Worm (Caenorhabditis elegans): Measurements from ENCODE around the gene B0336.12.
A peak's percentile ranks its signal among the peaks of the same experiment; 100 is the strongest.

B0336.12 gene

ce11 chrIII:5665710-5666109 lies 44.2 kb downstream of the B0336.12 start:
- TF ChIP-seq nhr-77 (tag; optimal IDR thresholded peaks at IDR 0.05), result no peak
- no peak for TF ChIP-seq ztf-1 (GFP tag; conservative IDR thresholded peaks at IDR 0.05)
- TF ChIP-seq peb-1 (tag; optimal IDR thresholded peaks at IDR 0.05), result no peak
- no peak for TF ChIP-seq aly-2 (tag; optimal IDR thresholded peaks at IDR 0.05)

ce11 chrIII:5665278-5665677 lies 44.7 kb downstream of the B0336.12 start:
- TF ChIP-seq F13H6.1 (tag; optimal IDR thresholded peaks at IDR 0.05) (no peak), unc-62 (GFP tag; optimal IDR thresholded peaks at IDR 0.05) (no peak), nhr-25 (tag; optimal IDR thresholded peaks at IDR 0.05) (peak; percentile 2), nhr-237 (tag; optimal IDR thresholded peaks at IDR 0.05) (no peak), fos-1 (tag; optimal IDR thresholded peaks at IDR 0.05) (peak; percentile 36), R02D3.7 (tag; optimal IDR thresholded peaks at IDR 0.05) (no peak), alr-1 (tag; optimal IDR thresholded peaks at IDR 0.05) (no peak), nhr-23 (tag; optimal IDR thresholded peaks at IDR 0.05) (no peak), mab-5 (tag; optimal IDR thresholded peaks at IDR 0.05) (no peak), crh-2 (tag; optimal IDR thresholded peaks at IDR 0.05) (peak; percentile 7), dmd-4 (tag; optimal IDR thresholded peaks at IDR 0.05) (no peak)

DNA sequence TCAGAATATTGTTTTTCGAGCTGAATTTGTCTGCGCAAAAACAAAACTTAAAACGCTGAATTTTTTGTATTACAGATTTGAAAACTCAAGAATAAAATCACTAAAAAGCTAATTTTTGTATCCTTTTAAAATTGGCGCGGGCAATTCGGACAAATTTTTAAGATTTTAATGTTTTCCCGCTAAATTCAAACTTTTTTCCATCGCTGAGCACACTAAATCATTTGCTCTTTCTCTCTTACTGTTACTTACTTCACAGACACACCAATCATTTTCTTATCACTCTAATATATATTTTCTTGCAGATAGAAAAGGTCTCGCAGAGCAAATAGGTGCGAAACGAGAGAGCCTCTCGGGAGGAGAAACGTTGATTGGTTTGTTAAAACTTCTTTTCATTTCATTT lies 46.0 kb downstream of the B0336.12 start, which contains the start of gene par-3:
Gene par-3, plus strand, starts transcription at position 301 of the 400 bp plus-strand sequence.
- no peak for TF ChIP-seq nhr-77 (tag; optimal IDR thresholded peaks at IDR 0.05)
- no peak for TF ChIP-seq ztf-4 (tag; optimal IDR thresholded peaks at IDR 0.05)
- TF ChIP-seq nhr-237 (tag; optimal IDR thresholded peaks at IDR 0.05), result no peak
- no peak for TF ChIP-seq skn-1 (tag; optimal IDR thresholded peaks at IDR 0.05)
- TF ChIP-seq R02D3.7 (tag; optimal IDR thresholded peaks at IDR 0.05), result no peak
- no peak for TF ChIP-seq dmd-4 (tag; optimal IDR thresholded peaks at IDR 0.05)
- TF ChIP-seq unc-62 (GFP tag; optimal IDR thresholded peaks at IDR 0.05), result no peak
- TF ChIP-seq aly-2 (tag; optimal IDR thresholded peaks at IDR 0.05), result no peak
- TF ChIP-seq nhr-12 (tag; optimal IDR thresholded peaks at IDR 0.05), result no peak
- no peak for TF ChIP-seq zag-1 (tag; optimal IDR thresholded peaks at IDR 0.05)
- TF ChIP-seq alr-1 (tag; optimal IDR thresholded peaks at IDR 0.05), result no peak
- TF ChIP-seq nhr-11 (tag; optimal IDR thresholded peaks at IDR 0.05), result no peak
- no peak for TF ChIP-seq mab-5 (tag; optimal IDR thresholded peaks at IDR 0.05)
- TF ChIP-seq mbf-1 (tag; optimal IDR thresholded peaks at IDR 0.05), result no peak
- no peak for TF ChIP-seq lin-39 (tag; optimal IDR thresholded peaks at IDR 0.05)
- TF ChIP-seq peb-1 (tag; optimal IDR thresholded peaks at IDR 0.05), result no peak
- TF ChIP-seq lsy-2 (tag; optimal IDR thresholded peaks at IDR 0.05), result no peak

ce11 chrIII:5663521-5663920 lies 46.4 kb downstream of the B0336.12 start:
- TF ChIP-seq nhr-6 (tag; optimal IDR thresholded peaks at IDR 0.05) (no peak), sma-3 (GFP tag; optimal IDR thresholded peaks at IDR 0.05) (no peak), mab-5 (tag; optimal IDR thresholded peaks at IDR 0.05) (no peak), skn-1 (tag; optimal IDR thresholded peaks at IDR 0.05) (no peak), Y55F3AM.14 (GFP tag; optimal IDR thresholded peaks at IDR 0.05) (no peak), mdl-1 (tag; optimal IDR thresholded peaks at IDR 0.05) (no peak), nhr-10 (tag; optimal IDR thresholded peaks at IDR 0.05) (no peak), blmp-1 (tag; optimal IDR thresholded peaks at IDR 0.05; ENCODE audit: insufficient read depth) (no peak), nhr-237 (tag; optimal IDR thresholded peaks at IDR 0.05) (no peak), sem-4 (tag; optimal IDR thresholded peaks at IDR 0.05) (no peak), dmd-4 (tag; optimal IDR thresholded peaks at IDR 0.05) (no peak), lin-39 (tag; optimal IDR thresholded peaks at IDR 0.05) (no peak), lin-13 (GFP tag; optimal IDR thresholded peaks at IDR 0.05) (no peak), ztf-1 (GFP tag; conservative IDR thresholded peaks at IDR 0.05) (no peak), peb-1 (tag; optimal IDR thresholded peaks at IDR 0.05) (no peak)

- TF ChIP-seq ztf-1 (GFP tag; conservative IDR thresholded peaks at IDR 0.05) (no peak), nhr-25 (tag; optimal IDR thresholded peaks at IDR 0.05) (peak; percentile 57)
Measured at ce11 chrIII:5660976-5661375, 49.0 kb downstream of the B0336.12 start, which contains the start of gene F54E7.6. F54E7.6 (minus strand) TSS chrIII:5661085.

All from whole organism, L2 larva.